Fruit fly (Drosophila melanogaster) whole organism, embryonic: ENCODE data around the gene mus301.

Experiments used
- Ada2b ChIP-seq: fragments of 200-800 bp; sonication (Bioruptor generic); IDR thresholded peaks from 2 replicates; pipeline ENCODE4 v1.3.6; 2022; ENCODE audit warnings: missing biosample characterization, missing genetic modification characterization
- Bgb ChIP-seq: fragments of 200-800 bp; sonication (Bioruptor generic); IDR thresholded peaks from 2 replicates; pipeline ENCODE4 v1.3.6; 2022; ENCODE audit warnings: missing biosample characterization, missing genetic modification characterization; ENCODE audit not compliant: partially characterized antibody
- CG10366 ChIP-seq: fragments of 200-800 bp; sonication (Bioruptor generic); IDR thresholded peaks from 2 replicates; pipeline ENCODE4 v1.3.6; 2022; ENCODE audit warnings: missing biosample characterization, missing genetic modification characterization
- CG10959 ChIP-seq: fragments of 200-800 bp; sonication (Bioruptor generic); IDR thresholded peaks from 2 replicates; pipeline ENCODE4 v1.3.6; 2022; ENCODE audit warnings: missing biosample characterization, missing genetic modification characterization
- CG12219 ChIP-seq: fragments of 200-800 bp; sonication (Bioruptor generic); optimal IDR thresholded peaks from 3 replicates; lab custom pipeline; 2018; ENCODE audit warnings: missing biosample characterization, mild to moderate bottlenecking, missing genetic modification characterization
- CG14860 ChIP-seq: fragments of 200-800 bp; sonication (Bioruptor generic); IDR thresholded peaks from 3 replicates; pipeline ENCODE4 v1.3.6; 2022; ENCODE audit warnings: missing biosample characterization, missing genetic modification characterization; ENCODE audit not compliant: partially characterized antibody
- CG16779 ChIP-seq: fragments of 200-800 bp; sonication (Bioruptor generic); IDR thresholded peaks from 2 replicates; pipeline ENCODE4 v1.3.6; 2022; ENCODE audit warnings: missing biosample characterization, missing genetic modification characterization
- CG16813 ChIP-seq: fragments of 200-800 bp; sonication (Bioruptor generic); IDR thresholded peaks from 3 replicates; pipeline ENCODE4 v1.3.6; 2022; ENCODE audit warnings: missing biosample characterization, missing genetic modification characterization; ENCODE audit not compliant: partially characterized antibody
- CG17802 ChIP-seq: fragments of 200-800 bp; sonication (Bioruptor generic); optimal IDR thresholded peaks from 2 replicates; lab custom pipeline; 2018; ENCODE audit warnings: missing biosample characterization, mild to moderate bottlenecking, missing genetic modification characterization, moderate library complexity
- CG1792 ChIP-seq: fragments of 200-800 bp; sonication (Bioruptor generic); optimal IDR thresholded peaks from 2 replicates; lab custom pipeline; 2016; ENCODE audit warnings: missing biosample characterization, missing genetic modification characterization
- CG18599 ChIP-seq: fragments of 200-800 bp; sonication (Bioruptor generic); optimal IDR thresholded peaks from 3 replicates; lab custom pipeline; 2017; ENCODE audit warnings: missing biosample characterization, missing genetic modification characterization, mild to moderate bottlenecking, moderate library complexity, missing genetic modification reagents
- CG32767 ChIP-seq: fragments of 200-800 bp; sonication (Bioruptor generic); IDR thresholded peaks from 2 replicates; pipeline ENCODE4 v1.3.6; 2022; ENCODE audit warnings: missing biosample characterization, missing genetic modification characterization
- CG33557 ChIP-seq: fragments of 200-800 bp; sonication (Bioruptor generic); optimal IDR thresholded peaks from 2 replicates; lab custom pipeline; 2019; ENCODE audit warnings: missing biosample characterization, mild to moderate bottlenecking, missing genetic modification characterization, moderate library complexity
- CG34224 ChIP-seq: fragments of 200-800 bp; sonication (Bioruptor generic); IDR thresholded peaks from 3 replicates; pipeline ENCODE4 v1.3.6; 2022; ENCODE audit warnings: missing biosample characterization, missing genetic modification characterization; ENCODE audit not compliant: partially characterized antibody
- CG3726 ChIP-seq: fragments of 200-800 bp; sonication (Bioruptor generic); IDR thresholded peaks from 3 replicates; pipeline ENCODE4, ENCODE4 v1.3.6; 2022; ENCODE audit warnings: missing biosample characterization, missing genetic modification characterization
- CG3847 ChIP-seq: fragments of 200-800 bp; sonication (Bioruptor generic); IDR thresholded peaks from 2 replicates; pipeline ENCODE4 v1.3.6; 2022; ENCODE audit warnings: missing biosample characterization, missing genetic modification characterization
- CG6765 ChIP-seq: fragments of 200-800 bp; sonication (Bioruptor generic); optimal IDR thresholded peaks from 3 replicates; lab custom pipeline; 2017; ENCODE audit warnings: missing biosample characterization, mild to moderate bottlenecking, missing genetic modification characterization
- CG7271 ChIP-seq: fragments of 200-800 bp; sonication (Bioruptor generic); optimal IDR thresholded peaks from 2 replicates; lab custom pipeline; 2018; ENCODE audit warnings: missing biosample characterization, mild to moderate bottlenecking, missing genetic modification characterization, moderate library complexity
- CG7556 ChIP-seq: fragments of 200-800 bp; sonication (Bioruptor generic); optimal IDR thresholded peaks from 2 replicates; lab custom pipeline; 2017; ENCODE audit warnings: missing biosample characterization, mild to moderate bottlenecking, missing genetic modification characterization
- CG8281 ChIP-seq: fragments of 200-800 bp; sonication (Bioruptor generic); optimal IDR thresholded peaks from 2 replicates; lab custom pipeline; 2018; ENCODE audit warnings: missing biosample characterization, mild to moderate bottlenecking, missing genetic modification characterization, moderate library complexity
- CG9609 ChIP-seq: fragments of 200-800 bp; sonication (Bioruptor generic); optimal IDR thresholded peaks from 3 replicates; lab custom pipeline; 2016; ENCODE audit warnings: missing biosample characterization, missing genetic modification characterization
- CG9797 ChIP-seq: fragments of 200-800 bp; sonication (Bioruptor generic); optimal IDR thresholded peaks from 3 replicates; lab custom pipeline; 2018; ENCODE audit warnings: missing biosample characterization, mild to moderate bottlenecking, missing genetic modification characterization
- CoRest ChIP-seq: fragments of 200-800 bp; sonication (Bioruptor generic); optimal IDR thresholded peaks from 3 replicates; lab custom pipeline; 2018; ENCODE audit warnings: missing biosample characterization, mild to moderate bottlenecking, missing genetic modification characterization, moderate library complexity
- D19A ChIP-seq: fragments of 200-800 bp; optimal IDR thresholded peaks from 3 replicates; lab custom pipeline; 2019; ENCODE audit warnings: missing biosample characterization, mild to moderate bottlenecking, missing genetic modification characterization, moderate library complexity
- Dad ChIP-seq: fragments of 200-800 bp; sonication (Bioruptor generic); optimal IDR thresholded peaks from 3 replicates; lab custom pipeline; 2016; ENCODE audit warnings: missing biosample characterization, missing genetic modification characterization
- Deaf1 ChIP-seq: fragments of 200-800 bp; optimal IDR thresholded peaks from 3 replicates; lab custom pipeline; 2019; ENCODE audit warnings: missing biosample characterization, mild to moderate bottlenecking, missing genetic modification characterization, moderate library complexity
- Dip2 ChIP-seq: fragments of 200-800 bp; sonication (Bioruptor generic); IDR thresholded peaks from 2 replicates; pipeline ENCODE4 v1.3.6; 2022; ENCODE audit warnings: missing biosample characterization, missing genetic modification characterization
- Dll ChIP-seq: fragments of 200-800 bp; sonication (Bioruptor generic); IDR thresholded peaks from 4 replicates; pipeline ENCODE4 v1.3.6; 2022; ENCODE audit warnings: missing biosample characterization, missing genetic modification characterization; ENCODE audit not compliant: partially characterized antibody
- Ets97D ChIP-seq: fragments of 200-800 bp; sonication (Bioruptor generic); optimal IDR thresholded peaks from 3 replicates; lab custom pipeline; 2016; ENCODE audit warnings: missing biosample characterization, missing genetic modification characterization
- GATAe ChIP-seq: fragments of 200-800 bp; sonication (Bioruptor generic); conservative IDR thresholded peaks from 2 replicates; pipeline ENCODE4 v1.3.6; 2022; ENCODE audit warnings: missing biosample characterization, missing genetic modification characterization
- Hr3 ChIP-seq: fragments of 200-800 bp; sonication (Bioruptor generic); optimal IDR thresholded peaks from 3 replicates; lab custom pipeline; 2016; ENCODE audit warnings: missing biosample characterization, missing genetic modification characterization
- Hr39 ChIP-seq: fragments of >200 bp; optimal IDR thresholded peaks from 2 replicates; lab custom pipeline; 2017
- Kr ChIP-seq: fragments of 200-800 bp; sonication (Bioruptor generic); optimal IDR thresholded peaks from 2 replicates; lab custom pipeline; 2017; ENCODE audit warnings: missing biosample characterization, mild to moderate bottlenecking, missing genetic modification characterization
- Rx ChIP-seq: fragments of 200-800 bp; sonication (Bioruptor generic); IDR thresholded peaks from 2 replicates; pipeline ENCODE4 v1.3.6; 2022; ENCODE audit warnings: missing biosample characterization, missing genetic modification characterization
- Six4 ChIP-seq: fragments of 200-800 bp; sonication (Bioruptor generic); optimal IDR thresholded peaks from 2 replicates; lab custom pipeline; 2016; ENCODE audit warnings: missing biosample characterization, missing genetic modification characterization
- Usf ChIP-seq: fragments of 200-800 bp; sonication (Bioruptor generic); optimal IDR thresholded peaks from 2 replicates; lab custom pipeline; 2017; ENCODE audit warnings: missing genotype, missing biosample characterization, missing genetic modification characterization
- Vsx1 ChIP-seq: fragments of 200-800 bp; sonication (Bioruptor generic); optimal IDR thresholded peaks from 2 replicates; lab custom pipeline; 2017; ENCODE audit warnings: missing biosample characterization, mild to moderate bottlenecking, missing genetic modification characterization, missing genetic modification reagents
- ab ChIP-seq: fragments of 200-800 bp; sonication (Bioruptor generic); optimal IDR thresholded peaks from 2 replicates; lab custom pipeline; 2016; ENCODE audit warnings: missing biosample characterization, missing genetic modification characterization
- ara ChIP-seq: fragments of 200-800 bp; sonication (Bioruptor generic); IDR thresholded peaks from 2 replicates; pipeline ENCODE4 v1.3.6; 2022; ENCODE audit warnings: missing biosample characterization, missing genetic modification characterization
- dmrt99B ChIP-seq: fragments of 200-800 bp; sonication (Bioruptor generic); optimal IDR thresholded peaks from 2 replicates; lab custom pipeline; 2018; ENCODE audit warnings: missing biosample characterization, mild to moderate bottlenecking, missing genetic modification characterization, moderate library complexity
- dysf ChIP-seq: fragments of 200-800 bp; sonication (Bioruptor generic); IDR thresholded peaks from 3 replicates; pipeline ENCODE4 v1.3.6; 2022; ENCODE audit warnings: missing biosample characterization, missing genetic modification characterization
- emc ChIP-seq: fragments of 200-800 bp; sonication (Bioruptor generic); optimal IDR thresholded peaks from 2 replicates; lab custom pipeline; 2016; ENCODE audit warnings: missing biosample characterization, missing genetic modification characterization
- ftz-f1 ChIP-seq: fragments of 200-800 bp; sonication (Bioruptor generic); optimal IDR thresholded peaks from 2 replicates; lab custom pipeline; 2016; ENCODE audit warnings: missing biosample characterization, missing genetic modification characterization
- gfzf ChIP-seq: fragments of 200-800 bp; sonication (Bioruptor generic); optimal IDR thresholded peaks from 2 replicates; lab custom pipeline; 2016; ENCODE audit warnings: missing biosample characterization, mild to moderate bottlenecking, missing genetic modification characterization, moderate library complexity
- grau ChIP-seq: fragments of 200-800 bp; optimal IDR thresholded peaks from 3 replicates; lab custom pipeline; 2019; ENCODE audit warnings: missing biosample characterization, mild to moderate bottlenecking, missing genetic modification characterization, moderate library complexity
- ind ChIP-seq: fragments of 200-800 bp; sonication (Bioruptor generic); optimal IDR thresholded peaks from 3 replicates; lab custom pipeline; 2016; ENCODE audit warnings: missing biosample characterization, missing genetic modification characterization
- tup ChIP-seq: fragments of 200-800 bp; sonication (Bioruptor generic); optimal IDR thresholded peaks from 2 replicates; lab custom pipeline; 2016; ENCODE audit warnings: missing biosample characterization, mild to moderate bottlenecking, missing genetic modification characterization, moderate library complexity
- usp ChIP-seq: fragments of >200 bp; optimal IDR thresholded peaks from 2 replicates; lab custom pipeline; 2017; ENCODE audit warnings: missing biosample characterization, missing genetic modification characterization
- z ChIP-seq: fragments of 200-800 bp; sonication (Bioruptor generic); IDR thresholded peaks from 3 replicates; pipeline ENCODE4 v1.3.6; 2022; ENCODE audit warnings: missing biosample characterization, missing genetic modification characterization
- zen ChIP-seq: fragments of 200-800 bp; sonication (Bioruptor generic); optimal IDR thresholded peaks from 3 replicates; lab custom pipeline; 2018; ENCODE audit warnings: missing biosample characterization, mild to moderate bottlenecking, missing genetic modification characterization, moderate library complexity
- zfh1 ChIP-seq: fragments of 200-800 bp; sonication (Bioruptor generic); IDR thresholded peaks from 3 replicates; pipeline ENCODE4 v1.3.6; 2022; ENCODE audit warnings: missing biosample characterization, missing genetic modification characterization

Gene mus301

dm6 chr3L:8096106-8096558 lies 41.5 kb upstream of the mus301 start (continued):
- TF ChIP-seq Dll (GFP tag; lab: Robert Waterston, UW) (no peak), Vsx1 (GFP tag; lab: Kevin White, UChicago) (peak; percentile 86), CG14860 (GFP tag; lab: Robert Waterston, UW) (no peak), Hr3 (GFP tag; lab: Kevin White, UChicago) (peak; percentile 94), CG3847 (peak; percentile 98), zen (peak; percentile 78), Hr39 (lab: Kevin White, UChicago) (no peak), CG10959 (GFP tag; lab: Robert Waterston, UW) (peak; percentile 37; the same call in 1 of the 2 replicates), Dip2 (GFP tag; lab: Robert Waterston, UW) (peak; percentile 59), Ets97D (GFP tag; lab: Kevin White, UChicago) (peak; percentile 53), dysf (GFP tag; lab: Robert Waterston, UW) (peak; percentile 98), z (GFP tag; lab: Robert Waterston, UW) (0 out of 3 replicates have a peak, but pooled peaks have one; percentile 45), CG3726 (GFP tag; lab: Robert Waterston, UW) (peak; percentile 85; the same call in 2 of the 3 replicates), tup (GFP tag; lab: Kevin White, UChicago) (peak; percentile 82), ind (GFP tag; lab: Kevin White, UChicago) (peak; percentile 96), dmrt99B (peak; percentile 96), Dad (GFP tag; lab: Kevin White, UChicago) (peak; percentile 84), Bgb (GFP tag; lab: Robert Waterston, UW) (no peak), Rx (GFP tag; lab: Robert Waterston, UW) (peak; percentile 75; the same call in 1 of the 2 replicates), CG6765 (GFP tag; lab: Kevin White, UChicago) (peak; percentile 95), CG33557 (GFP tag; lab: Kevin White, UChicago) (no peak), emc (GFP tag; lab: Kevin White, UChicago) (peak; percentile 72), zfh1 (GFP tag; lab: Robert Waterston, UW) (peak; percentile 80; the same call in 2 of the 3 replicates), CG16779 (GFP tag; lab: Robert Waterston, UW) (peak; percentile 86), D19A (tag; lab: Kevin White, UChicago) (peak; percentile 87), CG10366 (GFP tag; lab: Robert Waterston, UW) (peak; percentile 94), GATAe (GFP tag; lab: Robert Waterston, UW) (peak; percentile 81), Deaf1 (tag; lab: Kevin White, UChicago) (peak; percentile 81), grau (tag; lab: Kevin White, UChicago) (peak; percentile 97), CG9609 (peak; percentile 74), CG32767 (GFP tag; lab: Robert Waterston, UW) (peak; percentile 94), CG8281 (peak; percentile 69), CG17802 (tag; lab: Kevin White, UChicago) (peak; percentile 55), CG18599 (GFP tag; lab: Kevin White, UChicago) (peak; percentile 99), CG16813 (no peak), usp (no peak), ab (GFP tag; lab: Kevin White, UChicago) (peak; percentile 20), CoRest (tag; lab: Kevin White, UChicago) (peak; percentile 98), CG34224 (no peak), Usf (peak; percentile 95), Kr (GFP tag; lab: Kevin White, UChicago) (no peak), CG12219 (GFP tag; lab: Kevin White, UChicago) (peak; percentile 86), ara (peak; percentile 69), ftz-f1 (peak; percentile 71), CG7556 (GFP tag; lab: Kevin White, UChicago) (peak; percentile 98), CG9797 (GFP tag; lab: Kevin White, UChicago) (no peak), Six4 (GFP tag; lab: Kevin White, UChicago) (peak; percentile 85), CG7271 (tag; lab: Kevin White, UChicago) (no peak), CG1792 (peak; percentile 74), gfzf (no peak), Ada2b (peak; percentile 94)
